Worm (Caenorhabditis elegans): Measurements from ENCODE around the gene F44B9.5.

Gene F44B9.5

ce11 chrIII:8020823-8021332 is 4.5 kb upstream of the F44B9.5 start, which contains the start of gene lin-36 (continued):
- TF ChIP-seq hmg-1.2 (GFP tag; IDR thresholded peaks at IDR 0.05) (peak; percentile 100), lin-40 (tag; optimal IDR thresholded peaks at IDR 0.05) (no peak), ceh-40 (GFP tag; IDR thresholded peaks at IDR 0.05) (no peak), T26A5.8 (tag; optimal IDR thresholded peaks at IDR 0.05) (no peak), lin-26 (GFP tag; IDR thresholded peaks at IDR 0.05) (no peak), lsl-1 (GFP tag; optimal IDR thresholded peaks at IDR 0.05) (peak; percentile 29), him-1 (tag; optimal IDR thresholded peaks at IDR 0.05) (peak; percentile 35), C06A6.2 (GFP tag; conservative IDR thresholded peaks at IDR 0.05) (no peak)

- TF ChIP-seq ccch-3 (GFP tag; optimal IDR thresholded peaks at IDR 0.05) (no peak), mel-28 (tag; optimal IDR thresholded peaks at IDR 0.05; ENCODE audit: borderline replicate concordance) (no peak), attf-6 (GFP tag; IDR thresholded peaks at IDR 0.05) (no peak), dpl-1 (GFP tag; optimal IDR thresholded peaks at IDR 0.05) (no peak), sptf-2 (GFP tag; optimal IDR thresholded peaks at IDR 0.05) (no peak), snpc-3.4 (tag; optimal IDR thresholded peaks at IDR 0.05) (no peak), him-1 (tag; optimal IDR thresholded peaks at IDR 0.05) (no peak), lin-26 (GFP tag; IDR thresholded peaks at IDR 0.05) (no peak)
Observed at ce11 chrIII:8017053-8017452, 715 bp upstream of the F44B9.5 start.

ce11 chrIII:8013582-8013981 is 2.8 kb downstream of the F44B9.5 start:
- TF ChIP-seq chd-7 (tag; optimal IDR thresholded peaks at IDR 0.05), result no peak
- peak; percentile 31 for TF ChIP-seq athp-1 (tag; optimal IDR thresholded peaks at IDR 0.05)
- no peak for TF ChIP-seq ztf-6 (GFP tag; IDR thresholded peaks at IDR 0.05)
- no peak for TF ChIP-seq sdz-38 (tag; optimal IDR thresholded peaks at IDR 0.05)
- peak; percentile 25 for TF ChIP-seq hrde-1 (tag; optimal IDR thresholded peaks at IDR 0.05; ENCODE audit: borderline replicate concordance)
- no peak for TF ChIP-seq nhr-80 (tag; optimal IDR thresholded peaks at IDR 0.05)
- TF ChIP-seq ets-4 (GFP tag; optimal IDR thresholded peaks at IDR 0.05), result no peak
- TF ChIP-seq him-1 (tag; optimal IDR thresholded peaks at IDR 0.05), result peak; percentile 91
- no peak for TF ChIP-seq Y67H2A.10 (GFP tag; conservative IDR thresholded peaks at IDR 0.05)
- no peak for TF ChIP-seq F39B2.1 (GFP tag; IDR thresholded peaks at IDR 0.05)
- 0 out of 2 replicates have a peak, but pooled peaks have one; percentile 23 for TF ChIP-seq madf-6 (GFP tag; IDR thresholded peaks at IDR 0.05)
- no peak for TF ChIP-seq F23B12.7 (tag; optimal IDR thresholded peaks at IDR 0.05; ENCODE audit: insufficient read depth)
- TF ChIP-seq T07F8.4 (tag; optimal IDR thresholded peaks at IDR 0.05), result no peak
- no peak for TF ChIP-seq ama-1 (optimal IDR thresholded peaks at IDR 0.05)
- TF ChIP-seq ama-1 (GFP tag; optimal IDR thresholded peaks at IDR 0.05), result no peak
- no peak for TF ChIP-seq bed-1 (GFP tag; IDR thresholded peaks at IDR 0.05)
- no peak for TF ChIP-seq akir-1 (GFP tag; optimal IDR thresholded peaks at IDR 0.05)
- peak; percentile 3 for TF ChIP-seq unc-130 (GFP tag; optimal IDR thresholded peaks at IDR 0.05)

- 0 out of 2 replicates have a peak, but pooled peaks have one; percentile 19 for TF ChIP-seq pbrm-1 (GFP tag; IDR thresholded peaks at IDR 0.05)
- TF ChIP-seq cebp-1 (GFP tag; IDR thresholded peaks at IDR 0.05), result peak; percentile 23; the same call in 1 of the 2 replicates
- TF ChIP-seq cebp-1 (tag; optimal IDR thresholded peaks at IDR 0.05), result peak; percentile 67
- no peak for TF ChIP-seq T26A5.8 (tag; optimal IDR thresholded peaks at IDR 0.05)
- TF ChIP-seq nfyb-1 (GFP tag; IDR thresholded peaks at IDR 0.05), result 0 out of 2 replicates have a peak, but pooled peaks have one; percentile 30
- no peak for TF ChIP-seq F49E8.2 (tag; optimal IDR thresholded peaks at IDR 0.05; ENCODE audit: insufficient read depth)
Observed at ce11 chrIII:8010260-8010822, 6.0 kb downstream of the F44B9.5 start, which contains the start of gene cit-1.2. TSS of gene cit-1.2 (plus strand) at chrIII:8010772.
